Fruit fly (Drosophila melanogaster): ENCODE data around the gene Remo.

Remo gene

DNA sequence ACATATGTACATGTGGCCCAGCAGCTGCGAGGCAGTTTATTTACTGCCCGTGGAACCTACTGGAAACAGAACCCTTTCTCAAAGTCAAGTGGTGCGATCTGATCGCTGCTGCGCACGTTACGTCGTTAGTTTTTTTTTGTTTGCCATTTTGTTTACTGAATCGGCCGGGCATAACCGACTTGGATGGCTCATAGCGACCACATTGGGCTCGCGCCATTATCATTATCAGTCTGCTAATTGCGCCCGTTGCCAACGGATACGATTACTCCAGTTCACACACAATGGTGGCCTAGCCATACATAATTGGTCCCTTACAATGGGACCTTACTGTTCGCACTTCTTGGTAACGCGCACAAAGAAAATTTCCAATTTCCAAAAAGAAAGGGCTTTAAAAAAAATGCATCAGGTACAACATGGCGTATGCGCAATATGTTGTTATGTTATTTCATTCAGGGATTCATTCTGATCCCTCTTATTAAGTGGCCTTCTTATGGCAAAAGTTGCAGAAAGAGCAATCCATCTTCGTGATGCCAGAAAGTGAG lies 44.9 kb downstream of the Remo start (continued):
- TF ChIP-seq salr (GFP tag; optimal IDR thresholded peaks at IDR 0.05) (peak in 1 of 2 experiments; percentile 62), CG10631 (GFP tag; optimal IDR thresholded peaks at IDR 0.05) (peak; percentile 39), OdsH (GFP tag; optimal IDR thresholded peaks at IDR 0.05) (peak; percentile 37), Eip78C (GFP tag) (peak; percentile 78), svp (GFP tag) (peak; percentile 85), Ets21C (GFP tag; optimal IDR thresholded peaks at IDR 0.05) (peak; percentile 13), Sox15 (GFP tag; optimal IDR thresholded peaks at IDR 0.05) (no peak), dsx (GFP tag; optimal IDR thresholded peaks at IDR 0.05; ENCODE audit: poor library complexity, severe bottlenecking) (peak; percentile 26), ss (GFP tag; optimal IDR thresholded peaks at IDR 0.05) (peak; percentile 23 to 35), esn (GFP tag; optimal IDR thresholded peaks at IDR 0.05) (peak; percentile 49), acj6 (GFP tag; optimal IDR thresholded peaks at IDR 0.05) (peak; percentile 40), spab (GFP tag; optimal IDR thresholded peaks at IDR 0.05) (peak; percentile 0), Gug (GFP tag; IDR thresholded peaks at IDR 0.05) (0 out of 2 replicates have a peak, but pooled peaks have one; percentile 17), fkh (GFP tag; optimal IDR thresholded peaks at IDR 0.05) (peak; percentile 75), Sox14 (GFP tag; optimal IDR thresholded peaks at IDR 0.05) (peak; percentile 67)

DNA sequence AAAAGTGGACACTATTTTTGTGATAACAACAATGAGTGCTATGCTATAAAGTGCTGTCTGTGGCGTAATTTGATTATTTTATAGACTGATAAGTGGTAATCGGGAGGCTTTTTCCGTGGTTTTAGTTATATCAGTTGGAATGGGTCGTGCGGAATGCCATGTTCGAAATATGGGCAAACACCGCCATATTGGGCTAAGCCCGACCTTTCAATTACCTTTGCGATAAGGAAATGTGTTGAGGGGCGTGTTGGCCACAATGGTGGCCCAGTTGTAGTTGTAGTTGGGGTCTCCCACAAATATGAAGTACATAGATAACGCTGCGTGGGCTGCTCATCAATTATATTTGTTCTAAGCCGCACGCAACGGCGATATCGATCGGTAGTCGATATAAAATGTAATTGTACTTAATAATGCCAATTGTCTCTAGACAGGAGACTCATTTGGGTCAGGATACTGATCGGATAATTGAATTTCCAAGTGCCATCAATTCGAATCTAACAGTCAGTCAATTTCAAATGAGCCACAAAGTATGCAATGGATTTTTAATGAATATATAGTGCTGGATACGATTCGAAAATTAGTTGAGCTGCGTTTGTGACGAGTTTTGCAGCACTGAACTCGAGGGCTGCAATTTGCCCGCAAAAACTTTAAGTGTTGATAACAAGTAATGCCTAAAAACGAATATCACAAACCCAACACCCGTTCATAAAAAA lies 46.7 kb downstream of the Remo start:
- TF ChIP-seq cyc (GFP tag; optimal IDR thresholded peaks at IDR 0.05) (peak; percentile 45), esn (GFP tag; optimal IDR thresholded peaks at IDR 0.05) (peak; percentile 48), CG15336 (GFP tag; IDR thresholded peaks at IDR 0.05) (peak; percentile 24; the same call in 1 of the 2 replicates), lz (GFP tag; optimal IDR thresholded peaks at IDR 0.05) (peak; percentile 40), CG10631 (GFP tag; optimal IDR thresholded peaks at IDR 0.05) (peak; percentile 18), CG3919 (GFP tag; optimal IDR thresholded peaks at IDR 0.05) (peak; percentile 59), CG32006 (GFP tag; optimal IDR thresholded peaks at IDR 0.05) (no peak), Smox (GFP tag; optimal IDR thresholded peaks at IDR 0.05) (peak; percentile 2), CG3032 (tag; optimal IDR thresholded peaks at IDR 0.05) (peak; percentile 6), topi (GFP tag; optimal IDR thresholded peaks at IDR 0.05) (peak; percentile 29), acj6 (GFP tag; optimal IDR thresholded peaks at IDR 0.05) (no peak), CG10669 (GFP tag; optimal IDR thresholded peaks at IDR 0.05) (no peak), Eip78C (GFP tag) (peak; percentile 39), CG31627 (GFP tag; optimal IDR thresholded peaks at IDR 0.05) (peak; percentile 35), Sox14 (GFP tag; optimal IDR thresholded peaks at IDR 0.05) (peak; percentile 33), CG34406 (GFP tag; optimal IDR thresholded peaks at IDR 0.05) (no peak)

dm6 chrX:13337454-13337853 lies 49.6 kb downstream of the Remo start, which contains the start of gene RpS15Aa:
TSS of gene RpS15Aa (minus strand) at chrX:13337705.
- peak; percentile 36 for TF ChIP-seq acj6 (GFP tag; optimal IDR thresholded peaks at IDR 0.05)
- peak; percentile 66 for TF ChIP-seq Met (GFP tag; optimal IDR thresholded peaks at IDR 0.05)
- TF ChIP-seq Sox102F (GFP tag; optimal IDR thresholded peaks at IDR 0.05) = peak; percentile 69
- TF ChIP-seq salr (GFP tag; optimal IDR thresholded peaks at IDR 0.05) = peak in 1 of 2 experiments; percentile 75
- TF ChIP-seq pdm3 (GFP tag; optimal IDR thresholded peaks at IDR 0.05) = peak; percentile 26
- TF ChIP-seq Ets96B (tag; optimal IDR thresholded peaks at IDR 0.05) = peak; percentile 22
- TF ChIP-seq lz (GFP tag; optimal IDR thresholded peaks at IDR 0.05) = peak; percentile 69
- TF ChIP-seq CG34406 (GFP tag; optimal IDR thresholded peaks at IDR 0.05) = peak; percentile 42
- TF ChIP-seq dsx (GFP tag; optimal IDR thresholded peaks at IDR 0.05; ENCODE audit: poor library complexity, severe bottlenecking) = peak; percentile 1
- TF ChIP-seq CG11902 (GFP tag; optimal IDR thresholded peaks at IDR 0.05) = peak; percentile 6
- TF ChIP-seq vri (GFP tag; optimal IDR thresholded peaks at IDR 0.05) = peak; percentile 64
- peak; percentile 76 for TF ChIP-seq cyc (GFP tag; optimal IDR thresholded peaks at IDR 0.05)
- TF ChIP-seq Hr39 (GFP tag; optimal IDR thresholded peaks at IDR 0.05) = peak; percentile 65
- TF ChIP-seq Sox14 (GFP tag; optimal IDR thresholded peaks at IDR 0.05) = no peak
- peak; percentile 48 for TF ChIP-seq CG16779 (tag; optimal IDR thresholded peaks at IDR 0.05)
- TF ChIP-seq CG3919 (GFP tag; optimal IDR thresholded peaks at IDR 0.05) = peak; percentile 76
- peak; percentile 50 for TF ChIP-seq CG10669 (GFP tag; optimal IDR thresholded peaks at IDR 0.05)
- TF ChIP-seq CG11762 (GFP tag; optimal IDR thresholded peaks at IDR 0.05; ENCODE audit: insufficient read depth) = peak; percentile 33
- peak; percentile 51 to 75 for TF ChIP-seq ss (GFP tag; optimal IDR thresholded peaks at IDR 0.05)
- peak; percentile 56 for TF ChIP-seq CG1621 (tag; optimal IDR thresholded peaks at IDR 0.05)
- peak; percentile 41 for TF ChIP-seq CG3032 (tag; optimal IDR thresholded peaks at IDR 0.05)
- TF ChIP-seq fd59A (GFP tag; optimal IDR thresholded peaks at IDR 0.05) = peak; percentile 7
- peak; percentile 71 for TF ChIP-seq CG31627 (GFP tag; optimal IDR thresholded peaks at IDR 0.05)
- TF ChIP-seq CG11294 (GFP tag; IDR thresholded peaks at IDR 0.05) = no peak
- TF ChIP-seq CG7368 (GFP tag; optimal IDR thresholded peaks at IDR 0.05) = peak; percentile 52
- TF ChIP-seq fd85E (GFP tag; optimal IDR thresholded peaks at IDR 0.05) = peak; percentile 61
- TF ChIP-seq CG6808 (GFP tag; optimal IDR thresholded peaks at IDR 0.05) = peak; percentile 48
- TF ChIP-seq esn (GFP tag; optimal IDR thresholded peaks at IDR 0.05) = peak; percentile 68
- TF ChIP-seq CG6276 (GFP tag; optimal IDR thresholded peaks at IDR 0.05) = no peak
- TF ChIP-seq Ets21C (GFP tag; optimal IDR thresholded peaks at IDR 0.05) = peak; percentile 36
- TF ChIP-seq Gug (GFP tag; IDR thresholded peaks at IDR 0.05) = no peak
- TF ChIP-seq Sox15 (GFP tag; optimal IDR thresholded peaks at IDR 0.05) = peak; percentile 25
